Fruit fly (Drosophila melanogaster) whole organism, embryonic: ENCODE measurements around the gene CG10959.

Experiments
- Blimp-1 ChIP-seq: fragments of 200-800 bp; sonication (Bioruptor generic); optimal IDR thresholded peaks from 3 replicates; lab custom pipeline; 2018; ENCODE audit warnings: missing biosample characterization, missing genetic modification characterization, mild to moderate bottlenecking, moderate library complexity, missing genetic modification reagents
- CG10543 ChIP-seq: fragments of 200-800 bp; sonication (Bioruptor generic); optimal IDR thresholded peaks from 3 replicates; lab custom pipeline; 2017; ENCODE audit warnings: missing biosample characterization, mild to moderate bottlenecking, missing genetic modification characterization, moderate library complexity
- CG12391 ChIP-seq: fragments of 200-800 bp; sonication (Bioruptor generic); optimal IDR thresholded peaks from 3 replicates; lab custom pipeline; 2018; ENCODE audit warnings: missing biosample characterization, mild to moderate bottlenecking, missing genetic modification characterization, moderate library complexity
- CG14441 ChIP-seq: fragments of 200-800 bp; sonication (Bioruptor generic); IDR thresholded peaks from 2 replicates; pipeline ENCODE4 v1.3.6; 2022; ENCODE audit warnings: missing biosample characterization, missing genetic modification characterization
- CG15011 ChIP-seq: fragments of 200-800 bp; sonication (Bioruptor generic); optimal IDR thresholded peaks from 3 replicates; lab custom pipeline; 2018; ENCODE audit warnings: missing biosample characterization, mild to moderate bottlenecking, missing genetic modification characterization
- CG17328 ChIP-seq: fragments of 200-800 bp; sonication (Bioruptor generic); IDR thresholded peaks from 2 replicates; pipeline ENCODE4 v1.3.6; 2022; ENCODE audit warnings: missing biosample characterization, missing genetic modification characterization
- CG1832 ChIP-seq: fragments of 200-800 bp; sonication (Bioruptor generic); optimal IDR thresholded peaks from 2 replicates; lab custom pipeline; 2017; ENCODE audit warnings: missing biosample characterization, mild to moderate bottlenecking, missing genetic modification characterization, inconsistent platforms
- CG30403 ChIP-seq: fragments of 200-800 bp; sonication (Bioruptor generic); optimal IDR thresholded peaks from 3 replicates; lab custom pipeline; 2016; ENCODE audit warnings: missing biosample characterization, missing genetic modification characterization
- CG32772 ChIP-seq: fragments of 200-800 bp; sonication (Bioruptor generic); IDR thresholded peaks from 2 replicates; pipeline ENCODE4 v1.3.6; 2022; ENCODE audit warnings: missing biosample characterization, missing genetic modification characterization
- CG34376 ChIP-seq: fragments of 200-800 bp; sonication (Bioruptor generic); optimal IDR thresholded peaks from 2 replicates; lab custom pipeline; 2018; ENCODE audit warnings: missing biosample characterization, mild to moderate bottlenecking, missing genetic modification characterization
- CG34422 ChIP-seq: fragments of 200-800 bp; sonication (Bioruptor generic); IDR thresholded peaks from 3 replicates; pipeline ENCODE4 v1.3.6; 2022; ENCODE audit warnings: missing biosample characterization, missing genetic modification characterization
- CG4360 ChIP-seq: fragments of 200-800 bp; sonication (Bioruptor generic); IDR thresholded peaks from 2 replicates; pipeline ENCODE4 v1.3.6; 2022; ENCODE audit warnings: missing biosample characterization, missing genetic modification characterization
- CG4730 ChIP-seq: fragments of 200-800 bp; sonication (Bioruptor generic); IDR thresholded peaks from 2 replicates; pipeline ENCODE4 v1.3.6; 2022; ENCODE audit warnings: missing biosample characterization, missing genetic modification characterization
- CG4820 ChIP-seq: fragments of 200-800 bp; sonication (Bioruptor generic); optimal IDR thresholded peaks from 3 replicates; lab custom pipeline; 2016; ENCODE audit warnings: missing biosample characterization, missing genetic modification characterization
- CG5953 ChIP-seq: fragments of 200-800 bp; sonication (Bioruptor generic); IDR thresholded peaks from 2 replicates; pipeline ENCODE4 v1.3.6; 2022; ENCODE audit warnings: missing biosample characterization, missing genetic modification characterization
- CG6175 ChIP-seq: fragments of 200-800 bp; sonication (Bioruptor generic); IDR thresholded peaks from 3 replicates; pipeline ENCODE4 v1.3.6; 2022; ENCODE audit warnings: missing biosample characterization, missing genetic modification characterization
- CG7987 ChIP-seq: fragments of 200-800 bp; sonication (Bioruptor generic); optimal IDR thresholded peaks from 2 replicates; lab custom pipeline; 2018; ENCODE audit warnings: missing biosample characterization, mild to moderate bottlenecking, missing genetic modification characterization, moderate library complexity
- CG9215 ChIP-seq: fragments of 200-800 bp; sonication (Bioruptor generic); IDR thresholded peaks from 2 replicates; pipeline ENCODE4 v1.3.6; 2022; ENCODE audit warnings: missing biosample characterization, missing genetic modification characterization
- D ChIP-seq, 2 experiments: fragments of 200-800 bp in 1 of 2; fragments of >200 bp in 1 of 2; sonication (Bioruptor generic) in 1 of 2; optimal IDR thresholded peaks; 2 replicates in 1 of 2; 3 replicates in 1 of 2; lab custom pipeline; 2017; ENCODE audit warnings: mild to moderate bottlenecking in 1 of 2, missing biosample characterization in 1 of 2, missing genetic modification characterization in 1 of 2, missing genetic modification reagents in 1 of 2
- Dbx ChIP-seq: fragments of 200-800 bp; sonication (Bioruptor generic); IDR thresholded peaks from 3 replicates; pipeline ENCODE4 v1.3.6; 2022; ENCODE audit warnings: missing biosample characterization, missing genetic modification characterization
- Dek ChIP-seq: fragments of 200-800 bp; sonication (Bioruptor generic); optimal IDR thresholded peaks from 3 replicates; lab custom pipeline; 2019; ENCODE audit warnings: missing biosample characterization, mild to moderate bottlenecking, missing genetic modification characterization, moderate library complexity
- Drgx ChIP-seq: fragments of 200-800 bp; sonication (Bioruptor generic); IDR thresholded peaks from 2 replicates; pipeline ENCODE4 v1.3.6; 2022; ENCODE audit warnings: missing biosample characterization, missing genetic modification characterization
- Med ChIP-seq: fragments of 200-800 bp; sonication (Bioruptor generic); peaks from one replicate; lab custom pipeline; 2016; ENCODE audit warnings: missing biosample characterization, missing genetic modification characterization, mild to moderate bottlenecking, inconsistent platforms, moderate library complexity
- Nf-YC ChIP-seq: fragments of 200-800 bp; optimal IDR thresholded peaks from 3 replicates; lab custom pipeline; 2019; ENCODE audit warnings: missing biosample characterization, mild to moderate bottlenecking, missing genetic modification characterization, moderate library complexity
- Optix ChIP-seq: fragments of 200-800 bp; sonication (Bioruptor generic); IDR thresholded peaks from 3 replicates; pipeline ENCODE4 v1.3.6; 2022; ENCODE audit warnings: missing biosample characterization, missing genetic modification characterization
- Pdp1 ChIP-seq, 2 experiments: fragments of 200-800 bp; sonication (Bioruptor generic); optimal IDR thresholded peaks; 3 replicates each; lab custom pipeline; 2016; ENCODE audit warnings: missing biosample characterization in 2 of 2, missing genetic modification characterization in 2 of 2, mild to moderate bottlenecking in 1 of 2, moderate library complexity in 1 of 2
- Rfx ChIP-seq: fragments of 200-800 bp; sonication (Bioruptor generic); IDR thresholded peaks from 2 replicates; pipeline ENCODE4 v1.3.6; 2022; ENCODE audit warnings: missing biosample characterization, missing genetic modification characterization
- Xbp1 ChIP-seq: fragments of 200-800 bp; sonication (Bioruptor generic); optimal IDR thresholded peaks from 3 replicates; lab custom pipeline; 2016; ENCODE audit warnings: missing biosample characterization, mild to moderate bottlenecking, missing genetic modification characterization
- abd-A ChIP-seq: fragments of 200-800 bp; sonication (Bioruptor generic); optimal IDR thresholded peaks from 3 replicates; lab custom pipeline; 2019; ENCODE audit warnings: missing biosample characterization, mild to moderate bottlenecking, missing genetic modification characterization, moderate library complexity
- aop ChIP-seq: fragments of 200-800 bp; sonication (Bioruptor generic); IDR thresholded peaks from 2 replicates; pipeline ENCODE4 v1.3.6; 2022; ENCODE audit warnings: missing biosample characterization, missing genetic modification characterization
- bbx ChIP-seq: fragments of 200-800 bp; sonication (Bioruptor generic); IDR thresholded peaks from 2 replicates; pipeline ENCODE4 v1.3.6; 2022; ENCODE audit warnings: missing biosample characterization, missing genetic modification characterization; ENCODE audit not compliant: partially characterized antibody
- bowl ChIP-seq: fragments of 200-800 bp; sonication (Bioruptor generic); IDR thresholded peaks from 2 replicates; pipeline ENCODE4 v1.3.6; 2022; ENCODE audit warnings: missing biosample characterization, missing genetic modification characterization
- ci ChIP-seq: fragments of 200-800 bp; sonication (Bioruptor generic); IDR thresholded peaks from 3 replicates; pipeline ENCODE4 v1.3.6; 2022; ENCODE audit warnings: missing biosample characterization, missing genetic modification characterization
- disco-r ChIP-seq: fragments of 200-800 bp; sonication (Bioruptor generic); optimal IDR thresholded peaks from 2 replicates; lab custom pipeline; 2016; ENCODE audit warnings: missing biosample characterization, missing genetic modification characterization
- gcm2 ChIP-seq: fragments of 200-800 bp; sonication (Bioruptor generic); optimal IDR thresholded peaks from 2 replicates; lab custom pipeline; 2016; ENCODE audit warnings: missing biosample characterization, missing genetic modification characterization
- gt ChIP-seq: fragments of 200-800 bp; sonication (Bioruptor generic); IDR thresholded peaks from 2 replicates; pipeline ENCODE4 v1.3.6; 2022; ENCODE audit warnings: missing biosample characterization, missing genetic modification characterization
- knrl ChIP-seq: fragments of 200-800 bp; sonication (Bioruptor generic); IDR thresholded peaks from 3 replicates; pipeline ENCODE4 v1.3.6; 2022; ENCODE audit warnings: missing biosample characterization, missing genetic modification characterization; ENCODE audit not compliant: partially characterized antibody
- maf-S ChIP-seq: fragments of 200-800 bp; sonication (Bioruptor generic); optimal IDR thresholded peaks from 2 replicates; lab custom pipeline; 2016; ENCODE audit warnings: missing biosample characterization, missing genetic modification characterization
- pho ChIP-seq: fragments of 200-800 bp; sonication (Bioruptor generic); optimal IDR thresholded peaks from 2 replicates; lab custom pipeline; 2016; ENCODE audit warnings: missing biosample characterization, missing genetic modification characterization
- pzg ChIP-seq: fragments of 200-800 bp; sonication (Bioruptor generic); optimal IDR thresholded peaks from 3 replicates; lab custom pipeline; 2018; ENCODE audit warnings: missing biosample characterization, mild to moderate bottlenecking, missing genetic modification characterization, moderate library complexity
- rib ChIP-seq: fragments of 200-800 bp; sonication (Bioruptor generic); IDR thresholded peaks from 2 replicates; pipeline ENCODE4 v1.3.6; 2022; ENCODE audit warnings: missing biosample characterization, missing genetic modification characterization
- row ChIP-seq: fragments of 200-800 bp; sonication (Bioruptor generic); IDR thresholded peaks from 3 replicates; pipeline ENCODE4 v1.3.6; 2022; ENCODE audit warnings: missing biosample characterization, missing genetic modification characterization
- sd ChIP-seq: fragments of 200-800 bp; sonication (Bioruptor generic); optimal IDR thresholded peaks from 3 replicates; lab custom pipeline; 2018; ENCODE audit warnings: missing biosample characterization, mild to moderate bottlenecking, missing genetic modification characterization, moderate library complexity
- sna ChIP-seq: fragments of 200-800 bp; sonication (Bioruptor generic); IDR thresholded peaks from 2 replicates; pipeline ENCODE4 v1.3.6; 2022; ENCODE audit warnings: missing biosample characterization, missing genetic modification characterization; ENCODE audit not compliant: partially characterized antibody
- sr ChIP-seq: fragments of 200-800 bp; sonication (Bioruptor generic); IDR thresholded peaks from 3 replicates; pipeline ENCODE4 v1.3.6; 2022; ENCODE audit warnings: missing biosample characterization, missing genetic modification characterization
- unpg ChIP-seq: fragments of 200-800 bp; sonication (Bioruptor generic); optimal IDR thresholded peaks from 3 replicates; lab custom pipeline; 2018; ENCODE audit warnings: missing biosample characterization, mild to moderate bottlenecking, missing genetic modification characterization, moderate library complexity
- vvl ChIP-seq: fragments of 200-800 bp; sonication (Bioruptor generic); IDR thresholded peaks from 2 replicates; pipeline ENCODE4 v1.3.6; 2022; ENCODE audit warnings: missing biosample characterization, missing genetic modification characterization
- wdn ChIP-seq: fragments of 200-800 bp; sonication (Bioruptor generic); IDR thresholded peaks from 2 replicates; pipeline ENCODE4 v1.3.6; 2022; ENCODE audit warnings: missing biosample characterization, missing genetic modification characterization
- zen2 ChIP-seq: fragments of 200-800 bp; sonication (Bioruptor generic); IDR thresholded peaks from 3 replicates; pipeline ENCODE4 v1.3.6; 2022; ENCODE audit warnings: missing biosample characterization, missing genetic modification characterization; ENCODE audit not compliant: partially characterized antibody

Gene CG10959

DNA sequence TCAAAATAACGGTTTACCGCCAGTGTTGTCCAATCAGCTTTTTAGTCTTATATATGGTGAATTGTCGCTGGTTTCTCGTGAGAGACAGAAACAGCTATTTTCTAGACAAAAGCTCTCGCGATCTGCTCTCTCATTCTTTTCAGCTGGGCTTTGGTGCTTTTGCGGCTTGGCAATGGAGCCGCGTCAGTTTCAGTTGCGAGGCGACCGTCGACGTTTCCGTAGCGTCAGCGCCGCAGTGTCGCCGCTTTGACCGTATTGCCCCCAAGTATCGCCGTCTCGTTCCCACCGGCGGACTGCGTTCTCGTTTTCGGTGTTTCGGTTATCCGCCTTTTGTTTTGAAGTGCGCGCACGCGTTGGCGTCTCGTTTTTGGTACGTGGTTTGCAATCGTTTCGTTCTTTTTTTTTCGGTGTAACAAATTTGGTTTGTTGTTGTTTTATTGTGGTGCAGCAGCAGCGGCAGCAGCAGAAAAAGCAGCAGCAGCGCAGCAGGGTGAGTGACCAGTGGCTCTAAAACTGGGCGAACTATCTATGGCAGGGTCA is 44.5 kb downstream of the CG10959 start (continued):
- TF ChIP-seq bowl (no peak), CG30403 (GFP tag; lab: Kevin White, UChicago) (no peak), CG15011 (GFP tag; lab: Kevin White, UChicago) (no peak), CG34376 (GFP tag; lab: Kevin White, UChicago) (peak; percentile 26), maf-S (GFP tag; lab: Kevin White, UChicago) (no peak), bbx (GFP tag; lab: Robert Waterston, UW) (peak; percentile 39; the same call in 1 of the 2 replicates), unpg (no peak), CG7987 (GFP tag; lab: Kevin White, UChicago) (peak; percentile 34), pho (GFP tag; lab: Kevin White, UChicago) (no peak), knrl (GFP tag; lab: Robert Waterston, UW) (peak; percentile 34; the same call in 1 of the 3 replicates), sr (peak; percentile 80), CG4360 (GFP tag; lab: Robert Waterston, UW) (peak; percentile 67), row (GFP tag; lab: Robert Waterston, UW) (peak; percentile 73), Drgx (GFP tag; lab: Robert Waterston, UW) (peak; percentile 27; the same call in 1 of the 2 replicates), gcm2 (GFP tag; lab: Kevin White, UChicago) (no peak), Dbx (GFP tag; lab: Robert Waterston, UW) (peak; percentile 30; the same call in 1 of the 3 replicates), CG17328 (GFP tag; lab: Robert Waterston, UW) (peak; percentile 34; the same call in 1 of the 2 replicates), wdn (peak; percentile 20; the same call in 1 of the 2 replicates), CG5953 (peak; percentile 57; the same call in 1 of the 2 replicates), Nf-YC (tag; lab: Kevin White, UChicago) (peak; percentile 2), CG10543 (GFP tag; lab: Kevin White, UChicago) (peak; percentile 59), CG4820 (GFP tag; lab: Kevin White, UChicago) (no peak), aop (GFP tag; lab: Robert Waterston, UW) (no peak), zen2 (GFP tag; lab: Robert Waterston, UW) (peak; percentile 28; the same call in 1 of the 3 replicates), CG34422 (GFP tag; lab: Robert Waterston, UW) (peak; percentile 58; the same call in 1 of the 3 replicates), CG14441 (GFP tag; lab: Robert Waterston, UW) (peak; percentile 45), abd-A (tag; lab: Kevin White, UChicago) (peak; percentile 6), CG12391 (tag; lab: Kevin White, UChicago) (no peak), Optix (no peak), sna (no peak), CG9215 (no peak), sd (tag; lab: Kevin White, UChicago) (peak; percentile 42), Med (GFP tag; lab: Kevin White, UChicago) (peak; percentile 87), D (optimal IDR thresholded peaks at IDR 0.05; lab: Kevin White, UChicago) (no peak), D (GFP tag; optimal IDR thresholded peaks at IDR 0.05; lab: Kevin White, UChicago) (no peak), vvl (GFP tag; lab: Robert Waterston, UW) (peak; percentile 51; the same call in 1 of the 2 replicates), rib (GFP tag; lab: Robert Waterston, UW) (peak; percentile 45; the same call in 1 of the 2 replicates), Rfx (GFP tag; lab: Robert Waterston, UW) (peak; percentile 46), Xbp1 (peak; percentile 4), CG32772 (GFP tag; lab: Robert Waterston, UW) (0 out of 2 replicates have a peak, but pooled peaks have one; percentile 29), Pdp1 (GFP tag; optimal IDR thresholded peaks at IDR 0.05; lab: Kevin White, UChicago) (peak in 1 of 2 experiments; percentile 19), CG4730 (no peak), Blimp-1 (GFP tag; lab: Kevin White, UChicago) (peak; percentile 3), ci (GFP tag; lab: Robert Waterston, UW) (peak; percentile 73), Dek (no peak), disco-r (GFP tag; lab: Kevin White, UChicago) (no peak), CG6175 (GFP tag; lab: Robert Waterston, UW) (peak; percentile 85; the same call in 2 of the 3 replicates), gt (GFP tag; lab: Robert Waterston, UW) (no peak), pzg (GFP tag; lab: Kevin White, UChicago) (no peak), CG1832 (peak; percentile 70)
